Fruit fly (Drosophila melanogaster) whole organism, prepupa: Measurements from ENCODE around the gene CG14551.

ENCODE experiments used
- Blimp-1 ChIP-seq: fragments of 200-800 bp; sonication (Bioruptor generic); optimal IDR thresholded peaks from 3 replicates; lab custom pipeline; 2017; ENCODE audit warnings: missing biosample characterization, missing genetic modification characterization, mild to moderate bottlenecking, moderate library complexity, missing genetic modification reagents
- CG10631 ChIP-seq: fragments of 200-800 bp; sonication (Bioruptor generic); optimal IDR thresholded peaks from 2 replicates; lab custom pipeline; 2016; ENCODE audit warnings: missing biosample characterization, missing genetic modification characterization
- CG10669 ChIP-seq: fragments of 200-800 bp; sonication (Bioruptor generic); optimal IDR thresholded peaks from 3 replicates; lab custom pipeline; 2018; ENCODE audit warnings: missing biosample characterization, mild to moderate bottlenecking, missing genetic modification characterization, moderate library complexity
- CG11294 ChIP-seq: fragments of 200-800 bp; sonication (Bioruptor generic); IDR thresholded peaks from 2 replicates; pipeline ENCODE4 v1.3.6; 2022; ENCODE audit warnings: missing biosample characterization, missing genetic modification characterization
- CG11762 ChIP-seq: fragments of 200-800 bp; sonication (Bioruptor generic); optimal IDR thresholded peaks from 3 replicates; lab custom pipeline; 2016; ENCODE audit warnings: missing biosample characterization, missing genetic modification characterization; ENCODE audit not compliant: insufficient read depth
- CG15336 ChIP-seq: fragments of 200-800 bp; sonication (Bioruptor generic); IDR thresholded peaks from 2 replicates; pipeline ENCODE4 v1.3.6; 2022; ENCODE audit warnings: missing biosample characterization, missing genetic modification characterization
- CG16779 ChIP-seq: fragments of 200-800 bp; sonication (Bioruptor generic); optimal IDR thresholded peaks from 3 replicates; lab custom pipeline; 2017; ENCODE audit warnings: missing biosample characterization, mild to moderate bottlenecking, missing genetic modification characterization
- CG31627 ChIP-seq: fragments of 200-800 bp; sonication (Bioruptor generic); optimal IDR thresholded peaks from 3 replicates; lab custom pipeline; 2016; ENCODE audit warnings: missing biosample characterization, missing genetic modification characterization
- CG34406 ChIP-seq: fragments of 200-800 bp; sonication (Bioruptor generic); optimal IDR thresholded peaks from 3 replicates; lab custom pipeline; 2016; ENCODE audit warnings: missing biosample characterization, missing genetic modification characterization
- CG3919 ChIP-seq: fragments of 200-800 bp; sonication (Bioruptor generic); optimal IDR thresholded peaks from 3 replicates; lab custom pipeline; 2016; ENCODE audit warnings: missing biosample characterization, missing genetic modification characterization
- CG6163 ChIP-seq: fragments of 200-800 bp; sonication (Bioruptor generic); IDR thresholded peaks from 3 replicates; pipeline ENCODE4 v1.3.6; 2022; ENCODE audit warnings: missing biosample characterization, missing genetic modification characterization
- CG6276 ChIP-seq: fragments of 200-800 bp; sonication (Bioruptor generic); optimal IDR thresholded peaks from 2 replicates; lab custom pipeline; 2017; ENCODE audit warnings: missing biosample characterization, mild to moderate bottlenecking, missing genetic modification characterization
- CG6792 ChIP-seq: fragments of 200-800 bp; sonication (Bioruptor generic); optimal IDR thresholded peaks from 3 replicates; lab custom pipeline; 2016; ENCODE audit warnings: missing biosample characterization, missing genetic modification characterization
- CG6808 ChIP-seq: fragments of 200-800 bp; sonication (Bioruptor generic); optimal IDR thresholded peaks from 3 replicates; lab custom pipeline; 2017; ENCODE audit warnings: missing biosample characterization, missing genetic modification characterization, mild to moderate bottlenecking, moderate library complexity, missing genetic modification reagents
- CG7368 ChIP-seq: fragments of 200-800 bp; sonication (Bioruptor generic); optimal IDR thresholded peaks from 3 replicates; lab custom pipeline; 2016; ENCODE audit warnings: missing biosample characterization, missing genetic modification characterization
- CG8119 ChIP-seq: fragments of 200-800 bp; sonication (Bioruptor generic); IDR thresholded peaks from 3 replicates; pipeline ENCODE4 v1.3.6; 2022; ENCODE audit warnings: missing biosample characterization, missing genetic modification characterization
- CG8632 ChIP-seq: fragments of 200-800 bp; sonication (Bioruptor generic); optimal IDR thresholded peaks from 3 replicates; lab custom pipeline; 2016; ENCODE audit warnings: missing biosample characterization, missing genetic modification characterization
- CG9139 ChIP-seq: fragments of 200-800 bp; sonication (Bioruptor generic); optimal IDR thresholded peaks from 3 replicates; lab custom pipeline; 2017; ENCODE audit warnings: missing biosample characterization, mild to moderate bottlenecking, missing genetic modification characterization
- Eip75B ChIP-seq: fragments of 200-800 bp; sonication (Bioruptor generic); optimal IDR thresholded peaks from 3 replicates; lab custom pipeline; 2016; ENCODE audit warnings: missing biosample characterization, missing genetic modification characterization
- Eip93F ChIP-seq: fragments of 200-800 bp; sonication (Bioruptor generic); optimal IDR thresholded peaks from 2 replicates; lab custom pipeline; 2016; ENCODE audit warnings: missing biosample characterization, mild to moderate bottlenecking, missing genetic modification characterization
- Ets96B ChIP-seq: fragments of 200-800 bp; optimal IDR thresholded peaks from 2 replicates; lab custom pipeline; 2019; ENCODE audit warnings: missing biosample characterization, mild to moderate bottlenecking, missing genetic modification characterization, moderate library complexity
- Gug ChIP-seq: fragments of 200-800 bp; sonication (Bioruptor generic); IDR thresholded peaks from 2 replicates; pipeline ENCODE4 v1.3.6; 2022; ENCODE audit warnings: missing biosample characterization, missing genetic modification characterization
- Hr38 ChIP-seq: sonication (Bioruptor generic); optimal IDR thresholded peaks from 2 replicates; lab custom pipeline; 2016; ENCODE audit warnings: missing biosample characterization, missing genetic modification characterization
- Hr39 ChIP-seq: fragments of 200-800 bp; sonication (Bioruptor generic); optimal IDR thresholded peaks from 2 replicates; lab custom pipeline; 2016; ENCODE audit warnings: missing biosample characterization, missing genetic modification characterization
- Hr4 ChIP-seq: fragments of 200-800 bp; sonication (Bioruptor generic); optimal IDR thresholded peaks from 3 replicates; lab custom pipeline; 2016; ENCODE audit warnings: missing biosample characterization, missing genetic modification characterization
- Lpt ChIP-seq: fragments of 200-800 bp; sonication (Bioruptor generic); optimal IDR thresholded peaks from 3 replicates; lab custom pipeline; 2016; ENCODE audit warnings: missing biosample characterization, missing genetic modification characterization
- Met ChIP-seq: fragments of 200-800 bp; sonication (Bioruptor generic); optimal IDR thresholded peaks from 3 replicates; lab custom pipeline; 2016; ENCODE audit warnings: missing biosample characterization, missing genetic modification characterization
- OdsH ChIP-seq: fragments of 200-800 bp; sonication (Bioruptor generic); optimal IDR thresholded peaks from 3 replicates; lab custom pipeline; 2016; ENCODE audit warnings: missing biosample characterization, missing genetic modification characterization
- Smox ChIP-seq: fragments of 200-800 bp; sonication (Bioruptor generic); optimal IDR thresholded peaks from 3 replicates; lab custom pipeline; 2016; ENCODE audit warnings: missing biosample characterization, missing genetic modification characterization
- Sox14 ChIP-seq: fragments of 200-800 bp; sonication (Bioruptor generic); optimal IDR thresholded peaks from 3 replicates; lab custom pipeline; 2016; ENCODE audit warnings: missing biosample characterization, missing genetic modification characterization
- Sox15 ChIP-seq: fragments of 200-800 bp; sonication (Bioruptor generic); optimal IDR thresholded peaks from 3 replicates; lab custom pipeline; 2016; ENCODE audit warnings: missing biosample characterization, missing genetic modification characterization
- achi ChIP-seq: fragments of 200-800 bp; sonication (Bioruptor generic); optimal IDR thresholded peaks from 3 replicates; lab custom pipeline; 2016; ENCODE audit warnings: missing biosample characterization, missing genetic modification characterization
- cyc ChIP-seq: fragments of 200-800 bp; sonication (Bioruptor generic); optimal IDR thresholded peaks from 3 replicates; lab custom pipeline; 2016; ENCODE audit warnings: missing biosample characterization, missing genetic modification characterization
- dac ChIP-seq: fragments of 200-800 bp; sonication (Bioruptor generic); optimal IDR thresholded peaks from 2 replicates; lab custom pipeline; 2017; ENCODE audit warnings: missing biosample characterization, mild to moderate bottlenecking, missing genetic modification characterization
- dsx ChIP-seq: fragments of 200-800 bp; optimal IDR thresholded peaks from 3 replicates; lab custom pipeline; 2019; ENCODE audit warnings: missing biosample characterization, mild to moderate bottlenecking, missing genetic modification characterization, moderate library complexity; ENCODE audit not compliant: poor library complexity, severe bottlenecking
- esn ChIP-seq: fragments of 200-800 bp; sonication (Bioruptor generic); optimal IDR thresholded peaks from 2 replicates; lab custom pipeline; 2016; ENCODE audit warnings: missing biosample characterization, mild to moderate bottlenecking, missing genetic modification characterization, moderate library complexity
- fd59A ChIP-seq: fragments of 200-800 bp; sonication (Bioruptor generic); optimal IDR thresholded peaks from 2 replicates; lab custom pipeline; 2017; ENCODE audit warnings: missing biosample characterization, mild to moderate bottlenecking, missing genetic modification characterization, missing genetic modification reagents
- lz ChIP-seq: fragments of 200-800 bp; sonication (Bioruptor generic); optimal IDR thresholded peaks from 3 replicates; lab custom pipeline; 2016; ENCODE audit warnings: missing biosample characterization, missing genetic modification characterization
- net ChIP-seq: fragments of 200-800 bp; sonication (Bioruptor generic); optimal IDR thresholded peaks from 3 replicates; lab custom pipeline; 2016; ENCODE audit warnings: missing biosample characterization, missing genetic modification characterization
- pdm3 ChIP-seq: fragments of 200-800 bp; sonication (Bioruptor generic); optimal IDR thresholded peaks from 3 replicates; lab custom pipeline; 2016; ENCODE audit warnings: missing biosample characterization, missing genetic modification characterization
- salr ChIP-seq, 2 experiments: fragments of 200-800 bp; sonication (Bioruptor generic); optimal IDR thresholded peaks; 3 replicates each; lab custom pipeline; 2016 to 2018; ENCODE audit warnings: missing biosample characterization in 2 of 2, missing genetic modification characterization in 2 of 2, mild to moderate bottlenecking in 1 of 2
- svp ChIP-seq: fragments of 200-800 bp; sonication (Bioruptor generic); peaks from one replicate; lab custom pipeline; 2016; ENCODE audit warnings: missing biosample characterization, missing genetic modification characterization
- topi ChIP-seq: fragments of 200-800 bp; sonication (Bioruptor generic); optimal IDR thresholded peaks from 3 replicates; lab custom pipeline; 2016; ENCODE audit warnings: missing biosample characterization, missing genetic modification characterization
- vri ChIP-seq: fragments of 200-800 bp; sonication (Bioruptor generic); optimal IDR thresholded peaks from 3 replicates; lab custom pipeline; 2016; ENCODE audit warnings: missing biosample characterization, mild to moderate bottlenecking, missing genetic modification characterization

CG14551 gene

DNA sequence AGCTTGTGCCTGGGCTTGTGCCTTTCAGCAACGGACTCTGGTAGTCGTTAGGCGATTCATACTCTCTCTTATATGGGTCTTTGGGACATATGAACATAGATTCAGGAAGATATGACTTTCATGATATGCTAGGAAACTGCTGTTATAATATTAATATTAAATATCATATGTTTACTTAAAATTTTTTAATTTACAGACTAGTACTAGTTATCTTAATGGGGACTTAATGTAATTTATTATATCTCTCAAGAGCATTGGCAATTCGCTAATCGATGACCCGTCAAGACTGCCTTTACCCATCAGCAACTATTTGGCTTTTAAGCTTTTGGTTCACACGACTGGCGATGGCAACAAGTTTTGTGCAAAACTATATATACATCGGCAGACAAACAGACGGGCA is 43.6 kb downstream of the CG14551 start (continued):
- TF ChIP-seq CG3919 (peak; percentile 52), Gug (GFP tag; lab: Robert Waterston, UW) (peak; percentile 76), achi (GFP tag; lab: Kevin White, UChicago) (peak; percentile 69), pdm3 (GFP tag; lab: Kevin White, UChicago) (peak; percentile 20), cyc (no peak), CG31627 (GFP tag; lab: Kevin White, UChicago) (no peak), dac (peak; percentile 63), Hr39 (GFP tag; lab: Kevin White, UChicago) (no peak), fd59A (GFP tag; lab: Kevin White, UChicago) (no peak), CG9139 (GFP tag; lab: Kevin White, UChicago) (no peak), lz (GFP tag; lab: Kevin White, UChicago) (no peak), CG6792 (GFP tag; lab: Kevin White, UChicago) (no peak), Eip75B (no peak), OdsH (GFP tag; lab: Kevin White, UChicago) (peak; percentile 64), vri (GFP tag; lab: Kevin White, UChicago) (no peak), CG8632 (peak; percentile 10), Lpt (peak; percentile 67), CG6163 (GFP tag; lab: Robert Waterston, UW) (peak; percentile 81), CG15336 (peak; percentile 95)

DNA sequence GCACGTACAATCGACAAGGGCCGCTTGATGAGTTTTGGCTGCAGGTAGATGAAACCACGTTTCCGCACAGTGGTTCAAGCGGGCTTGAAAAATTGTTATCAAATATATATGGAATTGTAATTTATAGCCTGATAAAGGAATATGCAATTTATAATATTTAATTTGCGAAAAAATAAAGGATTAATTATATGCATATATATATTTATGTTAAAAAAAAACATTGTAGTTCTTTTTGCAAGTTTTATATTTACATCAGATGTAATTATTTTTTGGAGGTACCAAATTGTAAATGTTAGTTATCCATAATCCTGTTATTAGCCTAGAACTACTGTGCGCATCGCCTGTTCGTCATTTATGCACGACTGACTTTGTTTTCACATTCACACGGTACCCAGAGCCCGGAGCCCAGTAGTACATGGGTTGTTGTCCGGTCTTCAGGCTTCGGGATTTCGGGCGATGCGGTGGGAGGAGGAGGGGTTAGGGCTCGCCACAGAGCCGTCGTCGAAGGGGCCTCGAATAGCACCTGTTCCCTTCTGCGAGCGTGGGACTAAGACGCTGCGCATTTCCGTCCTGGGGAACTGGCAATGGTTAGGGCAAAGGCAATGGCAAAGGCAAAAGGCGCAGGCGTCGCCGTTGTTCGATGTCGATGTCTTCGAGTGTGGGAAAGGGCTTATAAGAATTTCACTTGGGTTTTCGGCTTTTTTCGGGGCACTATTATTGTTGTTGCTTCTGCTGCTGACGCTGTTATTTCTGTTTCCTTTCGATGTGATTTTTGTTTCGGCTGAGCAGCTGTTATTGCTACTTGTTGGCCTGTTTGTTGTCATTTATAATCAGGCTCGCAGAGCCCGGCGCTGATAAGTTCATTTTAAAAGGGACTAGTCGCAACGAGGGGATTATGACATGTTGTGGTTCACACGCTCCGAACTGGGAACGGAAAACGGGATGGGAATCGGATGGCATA is 44.8 kb downstream of the CG14551 start:
- TF ChIP-seq CG7368 (peak; percentile 84), CG11762 (GFP tag; lab: Kevin White, UChicago) (peak; percentile 81), Sox15 (GFP tag; lab: Kevin White, UChicago) (peak; percentile 83), cyc (peak; percentile 73), topi (peak; percentile 84), CG11294 (GFP tag; lab: Robert Waterston, UW) (no peak; the same call in 1 of the 2 replicates), Eip93F (GFP tag; lab: Kevin White, UChicago) (peak; percentile 56), CG6276 (GFP tag; lab: Kevin White, UChicago) (peak; percentile 75), CG9139 (GFP tag; lab: Kevin White, UChicago) (peak; percentile 91), Hr4 (GFP tag; lab: Kevin White, UChicago) (peak; percentile 61), CG6808 (GFP tag; lab: Kevin White, UChicago) (peak; percentile 96), CG34406 (GFP tag; lab: Kevin White, UChicago) (peak; percentile 94), achi (GFP tag; lab: Kevin White, UChicago) (peak; percentile 93), CG10669 (GFP tag; lab: Kevin White, UChicago) (peak; percentile 88), lz (GFP tag; lab: Kevin White, UChicago) (peak; percentile 72), OdsH (GFP tag; lab: Kevin White, UChicago) (peak; percentile 89), Eip75B (peak; percentile 68), CG6792 (GFP tag; lab: Kevin White, UChicago) (peak; percentile 93), esn (GFP tag; lab: Kevin White, UChicago) (peak; percentile 92), Lpt (peak; percentile 88), Smox (GFP tag; lab: Kevin White, UChicago) (peak; percentile 79), Ets96B (tag; lab: Kevin White, UChicago) (peak; percentile 94), Gug (GFP tag; lab: Robert Waterston, UW) (peak; percentile 54), Met (GFP tag; lab: Kevin White, UChicago) (peak; percentile 84), Hr38 (GFP tag; lab: Kevin White, UChicago) (no peak), CG16779 (peak; percentile 84), CG3919 (peak; percentile 91), vri (GFP tag; lab: Kevin White, UChicago) (peak; percentile 64), Sox14 (GFP tag; lab: Kevin White, UChicago) (peak; percentile 70), CG31627 (GFP tag; lab: Kevin White, UChicago) (peak; percentile 58), CG8632 (peak; percentile 94), fd59A (GFP tag; lab: Kevin White, UChicago) (peak; percentile 92), dsx (GFP tag; lab: Kevin White, UChicago) (peak; percentile 95), CG10631 (peak; percentile 94), CG8119 (GFP tag; lab: Robert Waterston, UW) (peak; percentile 90), net (GFP tag; lab: Kevin White, UChicago) (peak; percentile 90), Blimp-1 (peak; percentile 86), CG6163 (GFP tag; lab: Robert Waterston, UW) (peak; percentile 74; the same call in 2 of the 3 replicates), salr (GFP tag; optimal IDR thresholded peaks at IDR 0.05; lab: Kevin White, UChicago) (peak; percentile 53 to 89), CG15336 (peak; percentile 85), Hr39 (GFP tag; lab: Kevin White, UChicago) (peak; percentile 25), svp (GFP tag; lab: Kevin White, UChicago) (peak; percentile 92)
